Worm (Caenorhabditis elegans) whole organism, L4 larva: ENCODE results near the gene cit-1.2.

Experiments
- D1046.2 ChIP-seq: fragments of 200-800 bp; sonication (Bioruptor generic); IDR thresholded peaks from 2 replicates; pipeline ENCODE4 v1.3.6; 2022; ENCODE audit warnings: missing genetic modification characterization, missing compliant biosample characterization
- F10B5.3 ChIP-seq: sonication (generic microtip); optimal IDR thresholded peaks from 2 replicates; lab custom pipeline; 2016; ENCODE audit warnings: mild to moderate bottlenecking, missing genetic modification characterization, missing compliant biosample characterization
- F37D6.2 ChIP-seq: sonication (generic microtip); optimal IDR thresholded peaks from 2 replicates; lab custom pipeline; 2016; ENCODE audit warnings: mild to moderate bottlenecking, missing genetic modification characterization, missing compliant biosample characterization
- R02D3.7 ChIP-seq: fragments of 150-350 bp; sonication (generic microtip); optimal IDR thresholded peaks from 3 replicates; lab custom pipeline; 2014; ENCODE audit warnings: missing biosample characterization, missing genetic modification characterization
- T20F7.1 ChIP-seq: fragments of 200-800 bp; sonication (Bioruptor generic); optimal IDR thresholded peaks from 2 replicates; lab custom pipeline; 2018; ENCODE audit warnings: mild to moderate bottlenecking, missing genetic modification characterization, missing compliant biosample characterization
- Y5F2A.4 ChIP-seq: fragments of 200-800 bp; sonication (Bioruptor generic); optimal IDR thresholded peaks from 2 replicates; lab custom pipeline; 2018; ENCODE audit warnings: mild to moderate bottlenecking, missing genetic modification characterization, missing compliant biosample characterization
- ZK337.2 ChIP-seq: fragments of 200-800 bp; sonication (Bioruptor generic); IDR thresholded peaks from 2 replicates; pipeline ENCODE4 v1.3.6; 2022; ENCODE audit warnings: missing genetic modification reagents, missing genetic modification characterization, missing compliant biosample characterization
- aha-1 ChIP-seq: fragments of 150-350 bp; peaks from one replicate; lab custom pipeline; 2014; ENCODE audit warnings: missing biosample characterization, missing genetic modification characterization
- ceh-20 ChIP-seq: fragments of 200-800 bp; sonication (Bioruptor generic); IDR thresholded peaks from 2 replicates; pipeline ENCODE4 v1.3.6; 2022; ENCODE audit warnings: missing genetic modification reagents, missing genetic modification characterization, missing compliant biosample characterization
- ceh-44 ChIP-seq: fragments of 200-800 bp; sonication (Bioruptor generic); IDR thresholded peaks from 2 replicates; pipeline ENCODE4 v1.3.6; 2022; ENCODE audit warnings: missing genetic modification reagents, missing genetic modification characterization, missing compliant biosample characterization
- cey-2 ChIP-seq: sonication (generic microtip); optimal IDR thresholded peaks from 3 replicates; lab custom pipeline; 2017; ENCODE audit warnings: missing genetic modification characterization, mild to moderate bottlenecking, missing compliant biosample characterization, antibody characterized with exemption, borderline replicate concordance; ENCODE audit not compliant: insufficient read depth
- daf-12 ChIP-seq: fragments of 150-350 bp; optimal IDR thresholded peaks from 2 replicates; lab custom pipeline; 2014; ENCODE audit warnings: missing biosample characterization, missing genetic modification reagents, missing genetic modification characterization
- daf-8 ChIP-seq: fragments of 200-800 bp; sonication (Bioruptor generic); IDR thresholded peaks from 2 replicates; pipeline ENCODE4 v1.3.6; 2022; ENCODE audit warnings: missing genetic modification characterization, missing compliant biosample characterization
- dmd-6 ChIP-seq: fragments of 200-800 bp; sonication (Bioruptor generic); IDR thresholded peaks from 2 replicates; pipeline ENCODE4 v1.3.6; 2022; ENCODE audit warnings: missing genetic modification reagents, missing genetic modification characterization, missing compliant biosample characterization
- dpl-1 ChIP-seq: fragments of 150-350 bp; optimal IDR thresholded peaks from 2 replicates; lab custom pipeline; 2014; ENCODE audit warnings: missing biosample characterization, missing genetic modification reagents, missing genetic modification characterization
- duxl-1 ChIP-seq: sonication (generic microtip); optimal IDR thresholded peaks from 2 replicates; lab custom pipeline; 2016; ENCODE audit warnings: mild to moderate bottlenecking, missing genetic modification characterization, moderate library complexity, missing compliant biosample characterization; ENCODE audit not compliant: poor library complexity
- egl-27 ChIP-seq: sonication (generic microtip); optimal IDR thresholded peaks from 3 replicates; lab custom pipeline; 2017; ENCODE audit warnings: missing biosample characterization, missing genetic modification reagents, missing genetic modification characterization
- fos-1 ChIP-seq: fragments of 150-350 bp; optimal IDR thresholded peaks from 2 replicates; lab custom pipeline; 2014; ENCODE audit warnings: missing biosample characterization, missing genetic modification characterization
- gei-8 ChIP-seq: fragments of 200-800 bp; sonication (Bioruptor generic); optimal IDR thresholded peaks from 2 replicates; lab custom pipeline; 2018; ENCODE audit warnings: mild to moderate bottlenecking, missing genetic modification characterization, missing compliant biosample characterization
- hlh-11 ChIP-seq: fragments of 200-800 bp; sonication (Bioruptor generic); optimal IDR thresholded peaks from 2 replicates; lab custom pipeline; 2018; ENCODE audit warnings: mild to moderate bottlenecking, missing genetic modification characterization, missing compliant biosample characterization
- hlh-30 ChIP-seq: sonication (generic microtip); optimal IDR thresholded peaks from 2 replicates; lab custom pipeline; 2017; ENCODE audit warnings: antibody characterized with exemption, mild to moderate bottlenecking, missing genetic modification characterization, missing compliant biosample characterization; ENCODE audit not compliant: insufficient read depth
- hmg-1.1 ChIP-seq: fragments of 200-800 bp; sonication (Bioruptor generic); IDR thresholded peaks from 2 replicates; pipeline ENCODE4 v1.3.6; 2022; ENCODE audit warnings: missing genetic modification reagents, missing genetic modification characterization, missing compliant biosample characterization
- jun-1 ChIP-seq: fragments of 150-350 bp; optimal IDR thresholded peaks from 2 replicates; lab custom pipeline; 2014; ENCODE audit warnings: missing biosample characterization, missing genetic modification reagents, missing genetic modification characterization
- lin-1 ChIP-seq: fragments of 200-800 bp; sonication (Bioruptor generic); IDR thresholded peaks from 2 replicates; pipeline ENCODE4 v1.3.6; 2022; ENCODE audit warnings: missing genetic modification reagents, missing genetic modification characterization, missing compliant biosample characterization
- lin-15B ChIP-seq: fragments of 150-350 bp; sonication (generic microtip); optimal IDR thresholded peaks from 3 replicates; lab custom pipeline; 2014; ENCODE audit warnings: missing biosample characterization, missing genetic modification characterization
- lin-38 ChIP-seq: fragments of 200-800 bp; sonication (Bioruptor generic); IDR thresholded peaks from 2 replicates; pipeline ENCODE4 v1.3.6; 2022; ENCODE audit warnings: missing genetic modification reagents, missing genetic modification characterization, missing compliant biosample characterization
- lin-39 ChIP-seq: fragments of 150-350 bp; optimal IDR thresholded peaks from 2 replicates; lab custom pipeline; 2014; ENCODE audit warnings: missing biosample characterization, missing genetic modification reagents, missing genetic modification characterization
- lsy-2 ChIP-seq, 2 experiments: fragments of 150-350 bp in 1 of 2; sonication (generic microtip) in 1 of 2; optimal IDR thresholded peaks; 2 replicates each; lab custom pipeline; 2014 to 2017; ENCODE audit warnings: missing biosample characterization in 2 of 2, missing genetic modification characterization in 2 of 2
- madf-5 ChIP-seq, 2 experiments: fragments of 200-800 bp; sonication (Bioruptor generic); IDR thresholded peaks; 2 replicates each; pipeline ENCODE4 v1.3.6; 2022; ENCODE audit warnings: missing compliant biosample characterization in 2 of 2, missing genetic modification characterization in 2 of 2
- mxl-2 ChIP-seq: fragments of 200-800 bp; sonication (Bioruptor generic); conservative IDR thresholded peaks from 2 replicates; pipeline ENCODE4 v1.3.6; 2022; ENCODE audit warnings: missing genetic modification reagents, missing genetic modification characterization, missing compliant biosample characterization
- mxl-3 ChIP-seq: fragments of 200-800 bp; sonication (Bioruptor generic); optimal IDR thresholded peaks from 2 replicates; lab custom pipeline; 2018; ENCODE audit warnings: mild to moderate bottlenecking, missing genetic modification characterization, missing compliant biosample characterization
- nhr-102 ChIP-seq: sonication (generic microtip); optimal IDR thresholded peaks from 2 replicates; lab custom pipeline; 2016; ENCODE audit warnings: mild to moderate bottlenecking, missing genetic modification characterization, moderate library complexity, missing compliant biosample characterization
- nhr-11 ChIP-seq: fragments of 150-350 bp; optimal IDR thresholded peaks from 2 replicates; lab custom pipeline; 2014; ENCODE audit warnings: missing biosample characterization, missing genetic modification characterization
- nhr-237 ChIP-seq: sonication (generic microtip); optimal IDR thresholded peaks from 2 replicates; lab custom pipeline; 2017; ENCODE audit warnings: missing biosample characterization, missing genetic modification characterization
- nhr-28 ChIP-seq: fragments of 150-350 bp; optimal IDR thresholded peaks from 2 replicates; lab custom pipeline; 2014; ENCODE audit warnings: missing biosample characterization, missing genetic modification characterization
- nhr-6 ChIP-seq: fragments of 150-350 bp; optimal IDR thresholded peaks from 2 replicates; lab custom pipeline; 2014; ENCODE audit warnings: missing biosample characterization, missing genetic modification characterization
- php-3 ChIP-seq: fragments of 200-800 bp; sonication (Bioruptor generic); IDR thresholded peaks from 2 replicates; pipeline ENCODE4 v1.3.6; 2022; ENCODE audit warnings: missing genetic modification reagents, missing genetic modification characterization, missing compliant biosample characterization
- skn-1 ChIP-seq: fragments of 150-350 bp; optimal IDR thresholded peaks from 2 replicates; lab custom pipeline; 2014; ENCODE audit warnings: missing biosample characterization, missing genetic modification characterization
- snpc-1.2 ChIP-seq: fragments of 200-800 bp; sonication (Bioruptor generic); IDR thresholded peaks from 2 replicates; pipeline ENCODE4 v1.3.6; 2022; ENCODE audit warnings: missing genetic modification reagents, missing genetic modification characterization, missing compliant biosample characterization
- spr-1 ChIP-seq: sonication (generic microtip); optimal IDR thresholded peaks from 2 replicates; lab custom pipeline; 2016; ENCODE audit warnings: mild to moderate bottlenecking, missing genetic modification characterization, missing compliant biosample characterization
- unc-62 ChIP-seq, 3 experiments: fragments of 150-350 bp in 1 of 3; sonication (generic microtip); optimal IDR thresholded peaks in 2 of 3; peaks in 1 of 3; 1 replicate in 1 of 3; 2 replicates in 2 of 3; lab custom pipeline; 2014 to 2017; ENCODE audit warnings: missing biosample characterization in 3 of 3, missing genetic modification characterization in 3 of 3, missing genetic modification reagents in 3 of 3, missing genotype in 1 of 3
- zip-2 ChIP-seq: fragments of 150-350 bp; optimal IDR thresholded peaks from 2 replicates; lab custom pipeline; 2014; ENCODE audit warnings: missing biosample characterization, missing genetic modification characterization
- ztf-11 ChIP-seq: fragments of 150-350 bp; optimal IDR thresholded peaks from 2 replicates; lab custom pipeline; 2014; ENCODE audit warnings: missing biosample characterization, missing genetic modification characterization
- ztf-7 ChIP-seq: fragments of 150-350 bp; optimal IDR thresholded peaks from 2 replicates; lab custom pipeline; 2014; ENCODE audit warnings: missing biosample characterization, missing genetic modification characterization

The cit-1.2 gene

DNA sequence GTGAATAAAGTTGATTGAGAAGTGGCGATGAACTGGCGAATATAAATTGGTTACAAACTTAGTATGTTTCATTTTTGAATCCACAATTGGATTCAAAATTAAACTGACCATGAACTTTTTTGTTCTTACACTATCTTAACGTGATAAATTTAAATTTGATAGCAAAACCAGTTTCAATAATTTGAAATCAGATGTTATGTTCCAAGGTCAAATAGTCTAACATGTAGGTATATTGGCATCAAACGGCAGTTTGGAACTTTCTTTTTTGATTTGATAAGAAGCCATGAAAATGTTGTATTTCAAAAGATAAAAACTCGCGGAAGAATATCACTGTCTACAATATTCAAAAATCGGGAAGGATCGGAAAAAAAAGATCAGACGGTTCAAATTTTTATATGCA is 25.5 kb downstream of the cit-1.2 start:
- no peak for TF ChIP-seq lsy-2 (tag; optimal IDR thresholded peaks at IDR 0.05; lab: Kevin White, UChicago)
- no peak for TF ChIP-seq nhr-237 (tag; lab: Kevin White, UChicago)
- no peak for TF ChIP-seq ztf-11 (tag; lab: Kevin White, UChicago)
- TF ChIP-seq lin-39 (tag; lab: Kevin White, UChicago): no peak
- no peak for TF ChIP-seq nhr-6 (tag; lab: Kevin White, UChicago)
- TF ChIP-seq hlh-30: no peak
- TF ChIP-seq jun-1 (tag; lab: Kevin White, UChicago): no peak
- TF ChIP-seq R02D3.7 (tag; lab: Kevin White, UChicago): no peak

DNA sequence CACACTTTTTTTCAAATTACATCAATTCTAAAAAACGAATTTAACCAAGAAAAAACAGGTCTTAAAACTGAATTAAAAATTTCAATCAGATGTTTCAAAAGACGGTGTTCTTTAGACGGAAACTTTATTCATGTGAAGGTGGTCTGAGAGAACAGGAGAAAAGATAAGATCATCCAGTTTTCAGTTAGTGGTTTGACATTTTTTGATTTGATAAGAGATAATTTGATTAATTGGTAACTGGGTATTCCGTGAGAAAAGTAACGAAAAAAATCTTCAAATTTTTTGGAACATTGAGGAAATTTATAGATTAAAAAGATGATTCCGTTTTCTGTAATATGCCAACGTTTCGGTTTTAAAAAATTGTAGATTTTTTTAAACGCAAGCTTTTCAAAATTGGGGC is 25.9 kb downstream of the cit-1.2 start:
- TF ChIP-seq duxl-1 (tag; lab: Kevin White, UChicago): no peak
- TF ChIP-seq nhr-28 (tag; lab: Kevin White, UChicago): peak; percentile 1

DNA sequence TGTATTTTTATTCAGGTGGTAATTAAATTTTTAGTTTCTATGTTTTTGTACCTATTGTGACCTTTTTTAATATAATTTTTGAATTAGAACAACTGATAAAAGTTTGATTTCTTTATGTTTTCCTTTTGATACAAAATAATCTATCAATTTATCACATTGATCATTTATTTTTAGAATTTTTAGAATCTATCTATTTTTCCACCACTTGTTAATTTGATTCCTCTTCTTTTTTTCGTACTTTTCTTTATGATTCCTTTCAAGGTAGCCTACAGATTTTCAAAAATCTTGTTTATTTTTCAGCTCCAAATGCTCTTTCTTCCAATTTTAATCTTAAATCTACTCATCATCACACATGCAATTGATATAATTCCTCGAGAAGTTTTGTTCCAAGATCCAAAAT is 27.4 kb downstream of the cit-1.2 start, which contains the start of gene dpf-6:
TSS of gene dpf-6 (plus strand) at position 301 of the 400 bp plus-strand sequence.
- TF ChIP-seq daf-12 (tag; lab: Kevin White, UChicago) (no peak), snpc-1.2 (GFP tag; lab: Robert Waterston, UW) (no peak), ZK337.2 (GFP tag; lab: Robert Waterston, UW) (no peak), dpl-1 (no peak), lin-38 (GFP tag; lab: Robert Waterston, UW) (no peak), gei-8 (GFP tag; lab: Kevin White, UChicago) (no peak), duxl-1 (tag; lab: Kevin White, UChicago) (no peak), ceh-44 (GFP tag; lab: Robert Waterston, UW) (no peak), nhr-102 (no peak)

DNA sequence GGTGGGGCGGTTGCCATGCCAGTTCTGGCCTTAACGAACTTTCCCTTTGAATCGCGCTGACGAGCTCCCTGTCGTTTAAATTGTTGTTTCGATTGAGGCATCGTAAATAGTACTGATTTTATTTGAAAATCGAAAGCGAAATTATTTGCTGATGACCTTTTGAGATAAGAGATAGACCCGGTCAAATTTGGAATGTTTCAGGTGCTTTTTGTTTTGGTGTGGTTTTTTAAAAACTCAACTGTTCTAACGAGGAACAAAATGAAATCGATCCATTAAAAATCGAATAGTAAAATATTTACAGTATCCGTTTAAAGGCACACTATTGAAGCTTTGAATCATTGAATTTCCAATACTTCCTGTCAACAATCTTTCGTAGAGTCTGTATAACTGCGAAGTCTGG is 32.2 kb downstream of the cit-1.2 start, which contains the start of gene K12H4.6:
TSS of gene K12H4.6 (minus strand) at position 101 of the 400 bp plus-strand sequence.
- TF ChIP-seq unc-62 (GFP tag; optimal IDR thresholded peaks at IDR 0.05 in 1 of 2; lab: Kevin White, UChicago): no peak
- no peak for TF ChIP-seq unc-62 (tag; optimal IDR thresholded peaks at IDR 0.05; lab: Kevin White, UChicago)
- no peak for TF ChIP-seq zip-2
- no peak for TF ChIP-seq F10B5.3 (tag; lab: Kevin White, UChicago)
- TF ChIP-seq ztf-11 (tag; lab: Kevin White, UChicago): no peak
- TF ChIP-seq cey-2 (tag; lab: Kevin White, UChicago): no peak
- TF ChIP-seq D1046.2 (GFP tag; lab: Robert Waterston, UW): no peak
- TF ChIP-seq skn-1 (tag; lab: Kevin White, UChicago): no peak
- TF ChIP-seq F37D6.2 (tag; lab: Kevin White, UChicago): no peak
- no peak for TF ChIP-seq dmd-6 (GFP tag; lab: Robert Waterston, UW)
- TF ChIP-seq lin-15B: no peak
- no peak for TF ChIP-seq spr-1 (tag; lab: Kevin White, UChicago)

DNA sequence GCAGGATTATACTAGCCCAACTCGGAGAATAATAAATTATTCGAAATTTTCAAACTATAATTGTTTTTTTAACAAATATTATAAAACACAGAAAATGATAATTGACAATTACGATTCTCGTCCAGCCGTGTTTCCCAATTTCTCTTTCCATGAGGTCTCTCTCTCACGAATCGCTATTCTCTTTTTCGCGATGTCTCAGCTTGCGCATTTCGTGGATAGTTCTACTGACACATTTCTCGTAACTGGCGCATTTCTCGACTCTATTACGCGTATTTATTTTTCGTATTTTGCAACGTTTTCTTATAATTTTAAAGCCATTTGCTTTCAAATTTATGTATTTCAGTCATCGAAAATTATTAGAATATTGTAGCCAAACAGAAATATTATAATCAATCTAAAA is 33.2 kb downstream of the cit-1.2 start:
- peak; percentile 98 for TF ChIP-seq mxl-3
- peak; percentile 82 for TF ChIP-seq ztf-7 (tag; lab: Kevin White, UChicago)
- TF ChIP-seq fos-1: no peak
- peak; percentile 76; the same call in 1 of the 2 replicates for TF ChIP-seq lin-1 (GFP tag; lab: Robert Waterston, UW)
- peak; percentile 97 for TF ChIP-seq hlh-11 (tag; lab: Kevin White, UChicago)
- peak; percentile 98 for TF ChIP-seq aha-1
- peak; percentile 91 for TF ChIP-seq lin-15B
- peak; percentile 98 for TF ChIP-seq hmg-1.1 (GFP tag; lab: Robert Waterston, UW)
- peak; percentile 63 for TF ChIP-seq nhr-237 (tag; lab: Kevin White, UChicago)
- TF ChIP-seq T20F7.1 (GFP tag; lab: Kevin White, UChicago): peak; percentile 97
- TF ChIP-seq lsy-2 (tag; optimal IDR thresholded peaks at IDR 0.05; lab: Kevin White, UChicago): peak; percentile 96 to 98
- TF ChIP-seq ceh-44 (GFP tag; lab: Robert Waterston, UW): peak; percentile 100
- TF ChIP-seq ceh-20 (GFP tag; lab: Robert Waterston, UW): peak; percentile 97
- TF ChIP-seq egl-27 (tag; lab: Kevin White, UChicago): no peak
- TF ChIP-seq nhr-11 (tag; lab: Kevin White, UChicago): peak; percentile 99
- peak; percentile 66 for TF ChIP-seq php-3 (GFP tag; lab: Robert Waterston, UW)
- TF ChIP-seq madf-5 (GFP tag; IDR thresholded peaks at IDR 0.05; lab: Robert Waterston, UW): peak; percentile 96 to 98
- TF ChIP-seq daf-8 (GFP tag; lab: Robert Waterston, UW): 0 out of 2 replicates have a peak, but pooled peaks have one; percentile 85
- TF ChIP-seq mxl-2: peak; percentile 89
- TF ChIP-seq Y5F2A.4: peak; percentile 32
